Worm (Caenorhabditis elegans) whole organism, L4/young adult: ENCODE data around the gene F08G2.5.

Source experiments
- W03F9.2 ChIP-seq: fragments of 150-350 bp; optimal IDR thresholded peaks from 2 replicates; lab custom pipeline; 2014; ENCODE audit warnings: missing biosample characterization, missing genetic modification characterization
- him-1 ChIP-seq: sonication (generic microtip); optimal IDR thresholded peaks from 2 replicates; lab custom pipeline; 2016; ENCODE audit warnings: missing genotype, missing genetic modification reagents, missing genetic modification characterization, missing compliant biosample characterization

- TF ChIP-seq him-1 (tag; lab: Kevin White, UChicago): no peak
- no peak for TF ChIP-seq W03F9.2 (tag; lab: Kevin White, UChicago)
Measured at ce11 chrII:13806269-13806668, 27.2 kb downstream of the F08G2.5 start.
